Worm (Caenorhabditis elegans) whole organism, L2 larva: Measurements from ENCODE around the gene eral-1.

Experiments used
- C34F6.9 ChIP-seq: fragments of 150-350 bp; optimal IDR thresholded peaks from 2 replicates; lab custom pipeline; 2014; ENCODE audit warnings: missing biosample characterization, missing genetic modification characterization
- F13H6.1 ChIP-seq: sonication (generic microtip); optimal IDR thresholded peaks from 2 replicates; lab custom pipeline; 2016; ENCODE audit warnings: missing genetic modification characterization, missing compliant biosample characterization
- R02D3.7 ChIP-seq: fragments of 150-350 bp; optimal IDR thresholded peaks from 2 replicates; lab custom pipeline; 2014; ENCODE audit warnings: missing biosample characterization, missing genetic modification characterization
- Y55F3AM.14 ChIP-seq: fragments of 200-800 bp; sonication (Bioruptor generic); optimal IDR thresholded peaks from 2 replicates; lab custom pipeline; 2018; ENCODE audit warnings: mild to moderate bottlenecking, missing genetic modification characterization, missing compliant biosample characterization
- ZK546.5 ChIP-seq: sonication (generic microtip); optimal IDR thresholded peaks from 2 replicates; lab custom pipeline; 2017; ENCODE audit warnings: missing biosample characterization, missing genetic modification characterization
- alr-1 ChIP-seq: fragments of 150-350 bp; optimal IDR thresholded peaks from 2 replicates; lab custom pipeline; 2014; ENCODE audit warnings: missing biosample characterization, missing genetic modification characterization
- aly-2 ChIP-seq: fragments of 150-350 bp; optimal IDR thresholded peaks from 2 replicates; lab custom pipeline; 2014; ENCODE audit warnings: missing biosample characterization, missing genetic modification characterization
- ama-1 ChIP-seq: fragments of 150-350 bp; optimal IDR thresholded peaks from 2 replicates; lab custom pipeline; 2018; ENCODE audit warnings: inconsistent platforms
- blmp-1 ChIP-seq: sonication (generic microtip); optimal IDR thresholded peaks from 2 replicates; lab custom pipeline; 2017; ENCODE audit warnings: missing genetic modification characterization, mild to moderate bottlenecking, missing compliant biosample characterization, antibody characterized with exemption, moderate library complexity; ENCODE audit not compliant: insufficient read depth
- ceh-16 ChIP-seq: fragments of 150-350 bp; optimal IDR thresholded peaks from 2 replicates; lab custom pipeline; 2014; ENCODE audit warnings: missing biosample characterization, missing genetic modification characterization
- ceh-82 ChIP-seq: fragments of 150-350 bp; optimal IDR thresholded peaks from 2 replicates; lab custom pipeline; 2014; ENCODE audit warnings: missing biosample characterization, missing genetic modification characterization
- crh-2 ChIP-seq: sonication (generic microtip); optimal IDR thresholded peaks from 2 replicates; lab custom pipeline; 2017; ENCODE audit warnings: missing biosample characterization, missing genetic modification characterization
- dmd-4 ChIP-seq: sonication (generic microtip); optimal IDR thresholded peaks from 2 replicates; lab custom pipeline; 2017; ENCODE audit warnings: missing biosample characterization, missing genetic modification characterization
- egl-27 ChIP-seq: sonication (generic microtip); optimal IDR thresholded peaks from 3 replicates; lab custom pipeline; 2017; ENCODE audit warnings: missing biosample characterization, missing genetic modification reagents, missing genetic modification characterization
- elt-1 ChIP-seq: fragments of 150-350 bp; optimal IDR thresholded peaks from 2 replicates; lab custom pipeline; 2014; ENCODE audit warnings: missing biosample characterization, missing genetic modification characterization
- elt-3 ChIP-seq: sonication (generic microtip); optimal IDR thresholded peaks from 2 replicates; lab custom pipeline; 2017; ENCODE audit warnings: missing biosample characterization, missing genetic modification characterization
- fos-1 ChIP-seq: fragments of 150-350 bp; optimal IDR thresholded peaks from 2 replicates; lab custom pipeline; 2014; ENCODE audit warnings: missing biosample characterization, missing genetic modification characterization
- gmeb-1 ChIP-seq: fragments of 150-350 bp; optimal IDR thresholded peaks from 2 replicates; lab custom pipeline; 2014; ENCODE audit warnings: missing biosample characterization, missing genetic modification characterization
- lin-11 ChIP-seq: fragments of 150-350 bp; sonication (generic microtip); optimal IDR thresholded peaks from 2 replicates; lab custom pipeline; 2014; ENCODE audit warnings: missing biosample characterization, missing genetic modification characterization, inconsistent platforms, mixed read lengths
- lin-13 ChIP-seq: fragments of 150-350 bp; optimal IDR thresholded peaks from 2 replicates; lab custom pipeline; 2014; ENCODE audit warnings: missing biosample characterization, missing genetic modification reagents, missing genetic modification characterization
- lin-39 ChIP-seq: fragments of 150-350 bp; optimal IDR thresholded peaks from 2 replicates; lab custom pipeline; 2014; ENCODE audit warnings: missing biosample characterization, missing genetic modification reagents, missing genetic modification characterization
- lsy-2 ChIP-seq, 2 experiments: fragments of 150-350 bp in 1 of 2; sonication (generic microtip) in 1 of 2; optimal IDR thresholded peaks; 2 replicates each; lab custom pipeline; 2014 to 2017; ENCODE audit warnings: missing biosample characterization in 2 of 2, missing genetic modification characterization in 2 of 2
- mab-5 ChIP-seq: fragments of 150-350 bp; optimal IDR thresholded peaks from 2 replicates; lab custom pipeline; 2014; ENCODE audit warnings: missing biosample characterization, missing genetic modification characterization
- mbf-1 ChIP-seq: sonication (generic microtip); optimal IDR thresholded peaks from 2 replicates; lab custom pipeline; 2017; ENCODE audit warnings: missing biosample characterization, missing genetic modification characterization
- mdl-1 ChIP-seq, 2 experiments: fragments of 150-350 bp in 1 of 2; sonication (generic microtip) in 1 of 2; optimal IDR thresholded peaks; 2 replicates each; lab custom pipeline; 2017; ENCODE audit warnings: missing biosample characterization in 2 of 2, missing genetic modification characterization in 2 of 2
- nhr-10 ChIP-seq: sonication (generic microtip); optimal IDR thresholded peaks from 2 replicates; lab custom pipeline; 2017; ENCODE audit warnings: missing biosample characterization, missing genetic modification characterization
- nhr-11 ChIP-seq: fragments of 150-350 bp; optimal IDR thresholded peaks from 2 replicates; lab custom pipeline; 2014; ENCODE audit warnings: missing biosample characterization, missing genetic modification characterization
- nhr-12 ChIP-seq: fragments of 150-350 bp; optimal IDR thresholded peaks from 2 replicates; lab custom pipeline; 2014; ENCODE audit warnings: missing biosample characterization, missing genetic modification characterization
- nhr-129 ChIP-seq: fragments of 150-350 bp; optimal IDR thresholded peaks from 2 replicates; lab custom pipeline; 2014; ENCODE audit warnings: missing biosample characterization, missing genetic modification characterization
- nhr-21 ChIP-seq: fragments of 150-350 bp; optimal IDR thresholded peaks from 2 replicates; lab custom pipeline; 2014; ENCODE audit warnings: missing biosample characterization, missing genetic modification characterization
- nhr-23 ChIP-seq: fragments of 150-350 bp; optimal IDR thresholded peaks from 2 replicates; lab custom pipeline; 2014; ENCODE audit warnings: missing biosample characterization, missing genetic modification reagents, missing genetic modification characterization
- nhr-237 ChIP-seq: fragments of 150-350 bp; optimal IDR thresholded peaks from 2 replicates; lab custom pipeline; 2014; ENCODE audit warnings: missing biosample characterization, missing genetic modification characterization
- nhr-25 ChIP-seq: fragments of 150-350 bp; sonication (generic microtip); optimal IDR thresholded peaks from 3 replicates; lab custom pipeline; 2014; ENCODE audit warnings: missing biosample characterization, missing genetic modification characterization
- nhr-6 ChIP-seq: fragments of 150-350 bp; optimal IDR thresholded peaks from 2 replicates; lab custom pipeline; 2014; ENCODE audit warnings: missing biosample characterization, missing genetic modification characterization
- nhr-77 ChIP-seq: fragments of 150-350 bp; optimal IDR thresholded peaks from 2 replicates; lab custom pipeline; 2014; ENCODE audit warnings: missing biosample characterization, missing genetic modification characterization
- peb-1 ChIP-seq: fragments of 150-350 bp; optimal IDR thresholded peaks from 2 replicates; lab custom pipeline; 2014; ENCODE audit warnings: missing biosample characterization, missing genetic modification characterization
- sem-4 ChIP-seq: fragments of 150-350 bp; optimal IDR thresholded peaks from 2 replicates; lab custom pipeline; 2014; ENCODE audit warnings: missing biosample characterization, missing genetic modification reagents, missing genetic modification characterization
- skn-1 ChIP-seq: sonication (generic microtip); optimal IDR thresholded peaks from 2 replicates; lab custom pipeline; 2017; ENCODE audit warnings: missing biosample characterization, missing genetic modification characterization
- sma-3 ChIP-seq: sonication (generic microtip); optimal IDR thresholded peaks from 2 replicates; lab custom pipeline; 2016; ENCODE audit warnings: missing genetic modification reagents, missing genetic modification characterization, missing compliant biosample characterization
- sma-9 ChIP-seq, 2 experiments: fragments of 150-350 bp in 1 of 2; sonication (generic microtip) in 1 of 2; optimal IDR thresholded peaks; 2 replicates each; lab custom pipeline; 2014 to 2016; ENCODE audit warnings: missing genetic modification characterization in 2 of 2, mild to moderate bottlenecking in 1 of 2, missing biosample characterization in 1 of 2, missing compliant biosample characterization in 1 of 2, missing genetic modification reagents in 1 of 2, moderate library complexity in 1 of 2
- snpc-4 ChIP-seq: fragments of 150-350 bp; optimal IDR thresholded peaks from 2 replicates; lab custom pipeline; 2014; ENCODE audit warnings: missing biosample characterization, missing genetic modification characterization
- unc-39 ChIP-seq: fragments of 150-350 bp; optimal IDR thresholded peaks from 2 replicates; lab custom pipeline; 2014; ENCODE audit warnings: missing biosample characterization, missing genetic modification characterization
- unc-55 ChIP-seq: fragments of 150-350 bp; sonication (generic microtip); optimal IDR thresholded peaks from 3 replicates; lab custom pipeline; 2014; ENCODE audit warnings: missing biosample characterization, missing genetic modification reagents, missing genetic modification characterization
- unc-62 ChIP-seq: fragments of 150-350 bp; optimal IDR thresholded peaks from 2 replicates; lab custom pipeline; 2014; ENCODE audit warnings: missing biosample characterization, missing genetic modification reagents, missing genetic modification characterization
- zag-1 ChIP-seq: fragments of 150-350 bp; optimal IDR thresholded peaks from 2 replicates; lab custom pipeline; 2014; ENCODE audit warnings: missing biosample characterization, missing genetic modification characterization
- ztf-1 ChIP-seq: fragments of 200-800 bp; sonication (Bioruptor generic); conservative IDR thresholded peaks from 2 replicates; pipeline ENCODE4 v1.3.6; 2022; ENCODE audit warnings: missing genetic modification characterization, missing compliant biosample characterization
- ztf-11 ChIP-seq: sonication (generic microtip); optimal IDR thresholded peaks from 2 replicates; lab custom pipeline; 2017; ENCODE audit warnings: missing biosample characterization, missing genetic modification characterization
- ztf-4 ChIP-seq: fragments of 150-350 bp; optimal IDR thresholded peaks from 2 replicates; lab custom pipeline; 2014; ENCODE audit warnings: missing biosample characterization, missing genetic modification characterization

The eral-1 gene

ce11 chrII:9604063-9604462 lies 14.5 kb upstream of the eral-1 start (continued):
- TF ChIP-seq elt-3 (tag; lab: Kevin White, UChicago), result no peak
- no peak for TF ChIP-seq elt-1 (tag; lab: Kevin White, UChicago)
- no peak for TF ChIP-seq F13H6.1 (tag; lab: Kevin White, UChicago)
- TF ChIP-seq alr-1 (tag; lab: Kevin White, UChicago), result no peak
- TF ChIP-seq mbf-1 (tag; lab: Kevin White, UChicago), result no peak
- TF ChIP-seq Y55F3AM.14, result no peak

ce11 chrII:9603419-9603818 lies 13.9 kb upstream of the eral-1 start:
- TF ChIP-seq Y55F3AM.14, result peak; percentile 79
- TF ChIP-seq lin-39 (tag; lab: Kevin White, UChicago), result no peak
- TF ChIP-seq ztf-11, result no peak
- peak; percentile 96 for TF ChIP-seq blmp-1 (tag; lab: Kevin White, UChicago)
- peak; percentile 54 for TF ChIP-seq nhr-10 (tag; lab: Kevin White, UChicago)
- TF ChIP-seq nhr-6 (tag; lab: Kevin White, UChicago), result peak; percentile 96
- peak; percentile 97 for TF ChIP-seq nhr-21 (tag; lab: Kevin White, UChicago)
- TF ChIP-seq crh-2 (tag; lab: Kevin White, UChicago), result peak; percentile 97
- TF ChIP-seq aly-2 (tag; lab: Kevin White, UChicago), result no peak
- peak; percentile 67 for TF ChIP-seq unc-55 (GFP tag; lab: Kevin White, UChicago)
- peak; percentile 99 to 100 for TF ChIP-seq mdl-1 (tag; optimal IDR thresholded peaks at IDR 0.05; lab: Kevin White, UChicago)
- TF ChIP-seq egl-27 (tag; lab: Kevin White, UChicago), result peak; percentile 96
- TF ChIP-seq mab-5, result peak; percentile 79
- TF ChIP-seq sma-9 (GFP tag; optimal IDR thresholded peaks at IDR 0.05; lab: Kevin White, UChicago), result peak; percentile 99
- TF ChIP-seq sma-9 (tag; optimal IDR thresholded peaks at IDR 0.05; lab: Kevin White, UChicago), result peak; percentile 70
- TF ChIP-seq ceh-82 (tag; lab: Kevin White, UChicago), result no peak
- no peak for TF ChIP-seq nhr-77 (tag; lab: Kevin White, UChicago)
- TF ChIP-seq unc-62 (GFP tag; lab: Kevin White, UChicago), result peak; percentile 84
- TF ChIP-seq fos-1 (tag; lab: Kevin White, UChicago), result peak; percentile 96
- peak; percentile 78 for TF ChIP-seq zag-1 (tag; lab: Kevin White, UChicago)
- TF ChIP-seq nhr-237 (tag; lab: Kevin White, UChicago), result no peak
- no peak for TF ChIP-seq nhr-12 (tag; lab: Kevin White, UChicago)
- peak; percentile 98 for TF ChIP-seq C34F6.9 (tag; lab: Kevin White, UChicago)
- no peak for TF ChIP-seq elt-1 (tag; lab: Kevin White, UChicago)
- TF ChIP-seq R02D3.7 (tag; lab: Kevin White, UChicago), result peak; percentile 22
- no peak for TF ChIP-seq dmd-4 (tag; lab: Kevin White, UChicago)
- TF ChIP-seq nhr-11 (tag; lab: Kevin White, UChicago), result peak; percentile 68
- TF ChIP-seq ama-1, result peak; percentile 57
- peak; percentile 96 for TF ChIP-seq F13H6.1 (tag; lab: Kevin White, UChicago)
- TF ChIP-seq ztf-1 (GFP tag; lab: Robert Waterston, UW), result no peak
- TF ChIP-seq snpc-4 (tag; lab: Kevin White, UChicago), result peak; percentile 53
- TF ChIP-seq elt-3 (tag; lab: Kevin White, UChicago), result no peak
- TF ChIP-seq sem-4 (tag; lab: Kevin White, UChicago), result peak; percentile 93
- no peak for TF ChIP-seq ceh-16 (tag; lab: Kevin White, UChicago)
- no peak for TF ChIP-seq peb-1 (tag; lab: Kevin White, UChicago)
- TF ChIP-seq alr-1 (tag; lab: Kevin White, UChicago), result peak; percentile 76
- TF ChIP-seq nhr-129 (tag; lab: Kevin White, UChicago), result peak; percentile 98
- TF ChIP-seq mbf-1 (tag; lab: Kevin White, UChicago), result no peak
- TF ChIP-seq gmeb-1 (tag; lab: Kevin White, UChicago), result peak; percentile 87
- peak; percentile 84 for TF ChIP-seq lin-13 (GFP tag; lab: Kevin White, UChicago)
- peak; percentile 32 to 95 for TF ChIP-seq lsy-2 (tag; optimal IDR thresholded peaks at IDR 0.05; lab: Kevin White, UChicago)
- TF ChIP-seq ztf-4, result peak; percentile 92
- no peak for TF ChIP-seq nhr-23 (tag; lab: Kevin White, UChicago)
- peak; percentile 45 for TF ChIP-seq skn-1 (tag; lab: Kevin White, UChicago)
- TF ChIP-seq lin-11, result no peak
- TF ChIP-seq unc-39, result no peak
- peak; percentile 96 for TF ChIP-seq sma-3 (GFP tag; lab: Kevin White, UChicago)
- TF ChIP-seq ZK546.5 (tag; lab: Kevin White, UChicago), result no peak
- TF ChIP-seq nhr-25 (tag; lab: Kevin White, UChicago), result peak; percentile 97
